Worm (Caenorhabditis elegans): ENCODE measurements around the gene Y39B6A.10.
"Not testable (repeated sequence)": the region's sequence is repeated elsewhere in the genome, so short reads cannot be mapped to it uniquely, and the experiment has no call there.

DNA sequence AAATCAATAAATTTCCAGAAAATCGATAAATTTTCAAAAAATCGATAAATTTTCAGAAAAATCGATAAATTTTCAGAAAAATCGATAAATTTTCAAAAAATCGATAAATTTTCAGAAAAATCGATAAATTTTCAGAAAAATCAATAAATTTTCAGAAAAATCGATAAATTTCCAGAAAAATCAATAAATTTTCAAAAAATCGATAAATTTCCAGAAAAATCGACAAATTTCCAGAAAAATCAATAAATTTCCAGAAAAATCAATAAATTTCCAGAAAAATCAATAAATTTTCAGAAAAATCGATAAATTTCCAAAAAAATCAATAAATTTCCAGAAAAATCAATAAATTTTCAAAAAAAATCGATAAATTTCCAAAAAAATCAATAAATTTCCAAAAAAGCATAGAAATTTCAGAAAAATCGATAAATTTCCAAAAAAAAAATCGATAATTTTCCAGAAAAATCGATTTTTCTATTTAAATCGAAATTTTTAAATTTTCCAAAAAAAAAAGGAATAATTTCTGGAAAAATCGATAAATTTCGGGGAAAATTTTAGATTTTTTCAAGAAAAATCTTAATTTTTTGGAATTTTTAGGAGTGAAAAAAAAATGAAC lies 31.7 kb downstream of the Y39B6A.10 start, which contains the start of gene zhp-4:
- not testable (repeated sequence) for TF ChIP-seq elt-3 (tag; optimal IDR thresholded peaks at IDR 0.05); pha-4 (tag; optimal IDR thresholded peaks at IDR 0.05); ceh-39 (tag; optimal IDR thresholded peaks at IDR 0.05); sem-2 (GFP tag; optimal IDR thresholded peaks at IDR 0.05); nhr-12 (tag; optimal IDR thresholded peaks at IDR 0.05); unc-62 (GFP tag; optimal IDR thresholded peaks at IDR 0.05)

Data from whole organism, mixed stage, embryonic.